Worm (Caenorhabditis elegans): Measurements from ENCODE around the gene C49G7.13.
A peak's percentile ranks its signal among the peaks of the same experiment; 100 is the strongest.

Gene C49G7.13

ce11 chrV:4035811-4036210 lies at the start of gene C49G7.13:
TSS of gene C49G7.13 (plus strand) at chrV:4036111.
- TF ChIP-seq egl-27 (tag; optimal IDR thresholded peaks at IDR 0.05), result no peak
- no peak for TF ChIP-seq egl-43 (GFP tag; IDR thresholded peaks at IDR 0.05)
- TF ChIP-seq skn-1 (tag; optimal IDR thresholded peaks at IDR 0.05), result no peak
- no peak for TF ChIP-seq nhr-25 (tag; optimal IDR thresholded peaks at IDR 0.05; ENCODE audit: borderline replicate concordance, insufficient read depth)
- no peak for TF ChIP-seq spr-3 (GFP tag; optimal IDR thresholded peaks at IDR 0.05)
- TF ChIP-seq dve-1 (tag; optimal IDR thresholded peaks at IDR 0.05; ENCODE audit: insufficient read depth), result no peak
- TF ChIP-seq zip-11 (GFP tag; IDR thresholded peaks at IDR 0.05), result no peak
- no peak for TF ChIP-seq snpc-1.2 (GFP tag; IDR thresholded peaks at IDR 0.05)
- TF ChIP-seq aly-2 (tag; optimal IDR thresholded peaks at IDR 0.05), result no peak
- no peak for TF ChIP-seq set-16 (GFP tag; IDR thresholded peaks at IDR 0.05)
- no peak for TF ChIP-seq daf-16 (GFP tag; optimal IDR thresholded peaks at IDR 0.05)
- no peak for TF ChIP-seq daf-16 (tag; optimal IDR thresholded peaks at IDR 0.05)
- no peak for TF ChIP-seq ceh-44 (GFP tag; IDR thresholded peaks at IDR 0.05)

ce11 chrV:3987616-3988015 lies 48.3 kb upstream of the C49G7.13 start, which contains the start of gene nlp-28:
TSS of gene nlp-28 (plus strand) at chrV:3987900.
- TF ChIP-seq nhr-10 (tag; optimal IDR thresholded peaks at IDR 0.05) (no peak), lin-15B (tag; optimal IDR thresholded peaks at IDR 0.05) (no peak), ZK337.2 (GFP tag; IDR thresholded peaks at IDR 0.05) (no peak), daf-12 (tag; optimal IDR thresholded peaks at IDR 0.05) (no peak), nhr-76 (tag; optimal IDR thresholded peaks at IDR 0.05) (no peak), hif-1 (tag; optimal IDR thresholded peaks at IDR 0.05) (no peak), mdt-29 (GFP tag; IDR thresholded peaks at IDR 0.05) (no peak), mdl-1 (tag; optimal IDR thresholded peaks at IDR 0.05) (no peak), aha-1 (tag) (no peak), tag-97 (GFP tag; IDR thresholded peaks at IDR 0.05) (no peak), attf-4 (tag; optimal IDR thresholded peaks at IDR 0.05) (no peak), dve-1 (tag; optimal IDR thresholded peaks at IDR 0.05; ENCODE audit: insufficient read depth) (no peak), vab-7 (GFP tag; IDR thresholded peaks at IDR 0.05) (no peak), pqm-1 (tag; optimal IDR thresholded peaks at IDR 0.05) (no peak), lin-1 (GFP tag; IDR thresholded peaks at IDR 0.05) (no peak), ctbp-1 (GFP tag; IDR thresholded peaks at IDR 0.05) (no peak), D1046.2 (GFP tag; IDR thresholded peaks at IDR 0.05) (no peak)

ce11 chrV:3989070-3989469 lies 46.8 kb upstream of the C49G7.13 start, which contains the start of gene nlp-27:
TSS of gene nlp-27 (plus strand) at chrV:3989378.
- peak in 1 of 2 experiments; percentile 24 for TF ChIP-seq mdl-1 (tag; optimal IDR thresholded peaks at IDR 0.05)
- no peak for TF ChIP-seq nhr-6 (tag; optimal IDR thresholded peaks at IDR 0.05)
- peak; percentile 9 for TF ChIP-seq nhr-28 (tag; optimal IDR thresholded peaks at IDR 0.05)
- TF ChIP-seq cey-2 (tag; optimal IDR thresholded peaks at IDR 0.05; ENCODE audit: borderline replicate concordance, insufficient read depth), result no peak
- TF ChIP-seq fkh-10 (GFP tag; optimal IDR thresholded peaks at IDR 0.05), result no peak
- peak; percentile 43 for TF ChIP-seq ama-1 (optimal IDR thresholded peaks at IDR 0.05)
- TF ChIP-seq dmd-6 (GFP tag; IDR thresholded peaks at IDR 0.05), result no peak
- TF ChIP-seq unc-62 (GFP tag; optimal IDR thresholded peaks at IDR 0.05 in 1 of 2), result peak in 1 of 2 experiments; percentile 63
- no peak for TF ChIP-seq unc-62 (tag; optimal IDR thresholded peaks at IDR 0.05)
- peak; percentile 32 for TF ChIP-seq hlh-30 (tag; optimal IDR thresholded peaks at IDR 0.05; ENCODE audit: insufficient read depth)
- no peak for TF ChIP-seq aly-2 (tag; optimal IDR thresholded peaks at IDR 0.05)

- TF ChIP-seq aha-1 (tag), result peak; percentile 63
- TF ChIP-seq ceh-62 (tag; optimal IDR thresholded peaks at IDR 0.05), result no peak
- peak; percentile 1 for TF ChIP-seq T20F7.1 (GFP tag; optimal IDR thresholded peaks at IDR 0.05)
These were observed 43.6 kb upstream of the C49G7.13 start for ce11 chrV:3992334-3992733.
